Worm (Caenorhabditis elegans): ENCODE measurements around the gene let-99.

- TF ChIP-seq nhr-85 (tag) (no peak), lin-14 (GFP tag; optimal IDR thresholded peaks at IDR 0.05) (no peak), skn-1 (tag; optimal IDR thresholded peaks at IDR 0.05) (no peak), snu-23 (GFP tag; optimal IDR thresholded peaks at IDR 0.05) (no peak), ces-1 (GFP tag; optimal IDR thresholded peaks at IDR 0.05) (no peak), F16B12.6 (tag; optimal IDR thresholded peaks at IDR 0.05) (no peak), nhr-28 (tag; optimal IDR thresholded peaks at IDR 0.05) (no peak)
These were observed 19.8 kb upstream of the let-99 start, which contains the start of gene ipmk-1 for ce11 chrIV:12547824-12548223.
